Fruit fly (Drosophila melanogaster) whole organism, embryonic: ENCODE measurements around the gene Wdr33.
A peak's percentile ranks its signal among the peaks of the same experiment; 100 is the strongest.

Experiments used
- ATbp ChIP-seq: fragments of 200-800 bp; sonication (Bioruptor generic); optimal IDR thresholded peaks from 2 replicates; lab custom pipeline; 2017; ENCODE audit warnings: missing biosample characterization, mild to moderate bottlenecking, missing genetic modification characterization, missing genetic modification reagents
- BEAF-32 ChIP-seq: fragments of 200-800 bp; sonication (Bioruptor generic); optimal IDR thresholded peaks from 3 replicates; lab custom pipeline; 2017; ENCODE audit warnings: missing biosample characterization, missing genetic modification characterization, mild to moderate bottlenecking, moderate library complexity, missing genetic modification reagents
- CG10431 ChIP-seq: fragments of 200-800 bp; sonication (Bioruptor generic); optimal IDR thresholded peaks from 3 replicates; lab custom pipeline; 2018; ENCODE audit warnings: missing biosample characterization, mild to moderate bottlenecking, missing genetic modification characterization
- CG11723 ChIP-seq: fragments of 200-800 bp; sonication (Bioruptor generic); optimal IDR thresholded peaks from 2 replicates; lab custom pipeline; 2017; ENCODE audit warnings: missing biosample characterization, mild to moderate bottlenecking, missing genetic modification characterization
- CG14965 ChIP-seq: fragments of 200-800 bp; sonication (Bioruptor generic); optimal IDR thresholded peaks from 2 replicates; lab custom pipeline; 2016; ENCODE audit warnings: missing biosample characterization, missing genetic modification characterization, borderline replicate concordance
- CG1602 ChIP-seq: fragments of 200-800 bp; sonication (Bioruptor generic); optimal IDR thresholded peaks from 3 replicates; lab custom pipeline; 2016; ENCODE audit warnings: missing biosample characterization, missing genetic modification characterization
- CG17361 ChIP-seq: fragments of 200-800 bp; sonication (Bioruptor generic); IDR thresholded peaks from 3 replicates; pipeline ENCODE4 v1.3.6; 2022; ENCODE audit warnings: missing biosample characterization, missing genetic modification characterization
- CG17829 ChIP-seq: fragments of 200-800 bp; optimal IDR thresholded peaks from 2 replicates; lab custom pipeline; 2019; ENCODE audit warnings: missing biosample characterization, mild to moderate bottlenecking, missing genetic modification characterization, moderate library complexity
- CG18764 ChIP-seq: fragments of 200-800 bp; sonication (Bioruptor generic); optimal IDR thresholded peaks from 3 replicates; lab custom pipeline; 2016; ENCODE audit warnings: missing biosample characterization, missing genetic modification characterization
- CG2875 ChIP-seq: fragments of 200-800 bp; sonication (Bioruptor generic); optimal IDR thresholded peaks from 2 replicates; lab custom pipeline; 2017; ENCODE audit warnings: missing biosample characterization, mild to moderate bottlenecking, missing genetic modification characterization, missing genetic modification reagents
- CG32532 ChIP-seq: fragments of 200-800 bp; sonication (Bioruptor generic); IDR thresholded peaks from 2 replicates; pipeline ENCODE4 v1.3.6; 2022; ENCODE audit warnings: missing biosample characterization, missing genetic modification characterization
- CG3838 ChIP-seq: fragments of 200-800 bp; sonication (Bioruptor generic); optimal IDR thresholded peaks from 3 replicates; lab custom pipeline; 2016; ENCODE audit warnings: missing biosample characterization, missing genetic modification characterization
- CG4328 ChIP-seq: fragments of 200-800 bp; sonication (Bioruptor generic); optimal IDR thresholded peaks from 3 replicates; lab custom pipeline; 2017; ENCODE audit warnings: missing biosample characterization, missing genetic modification reagents, missing genetic modification characterization
- CG7357 ChIP-seq: fragments of 200-800 bp; sonication (Bioruptor generic); IDR thresholded peaks from 3 replicates; pipeline ENCODE4 v1.3.6; 2022; ENCODE audit warnings: missing biosample characterization, missing genetic modification characterization
- CG7556 ChIP-seq: fragments of 200-800 bp; sonication (Bioruptor generic); optimal IDR thresholded peaks from 2 replicates; lab custom pipeline; 2017; ENCODE audit warnings: missing biosample characterization, mild to moderate bottlenecking, missing genetic modification characterization
- CG8478 ChIP-seq: fragments of >200 bp; optimal IDR thresholded peaks from 2 replicates; lab custom pipeline; 2018
- CG8765 ChIP-seq: fragments of 200-800 bp; sonication (Bioruptor generic); IDR thresholded peaks from 2 replicates; pipeline ENCODE4 v1.3.6; 2022; ENCODE audit warnings: missing biosample characterization, missing genetic modification characterization
- CG8944 ChIP-seq: fragments of 200-800 bp; sonication (Bioruptor generic); optimal IDR thresholded peaks from 3 replicates; lab custom pipeline; 2016; ENCODE audit warnings: missing biosample characterization, missing genetic modification characterization
- CG9817 ChIP-seq: fragments of 200-800 bp; sonication (Bioruptor generic); optimal IDR thresholded peaks from 2 replicates; lab custom pipeline; 2018; ENCODE audit warnings: missing biosample characterization, mild to moderate bottlenecking, missing genetic modification characterization, moderate library complexity
- CTCF ChIP-seq: fragments of 200-800 bp; sonication (Bioruptor generic); optimal IDR thresholded peaks from 2 replicates; lab custom pipeline; 2017; ENCODE audit warnings: missing biosample characterization, mild to moderate bottlenecking, missing genetic modification characterization, moderate library complexity
- Dad ChIP-seq: fragments of 200-800 bp; sonication (Bioruptor generic); optimal IDR thresholded peaks from 3 replicates; lab custom pipeline; 2016; ENCODE audit warnings: missing biosample characterization, missing genetic modification characterization
- E2f1 ChIP-seq: fragments of 200-800 bp; sonication (Bioruptor generic); IDR thresholded peaks from 2 replicates; pipeline ENCODE4 v1.3.6; 2022; ENCODE audit warnings: missing biosample characterization, missing genetic modification characterization
- Eip74EF ChIP-seq, 2 experiments: fragments of 200-800 bp in 1 of 2; fragments of >200 bp in 1 of 2; sonication (Bioruptor generic) in 1 of 2; optimal IDR thresholded peaks; 2 replicates each; lab custom pipeline; 2017 to 2019; ENCODE audit warnings: missing biosample characterization in 2 of 2, missing genetic modification characterization in 2 of 2, mild to moderate bottlenecking in 1 of 2, moderate library complexity in 1 of 2
- Ets65A ChIP-seq: fragments of 200-800 bp; sonication (Bioruptor generic); peaks from one replicate; lab custom pipeline; 2016; ENCODE audit warnings: missing biosample characterization, missing genetic modification characterization
- Fer2 ChIP-seq: fragments of 200-800 bp; sonication (Bioruptor generic); optimal IDR thresholded peaks from 2 replicates; lab custom pipeline; 2018; ENCODE audit warnings: missing biosample characterization, mild to moderate bottlenecking, missing genetic modification characterization, moderate library complexity
- Hr51 ChIP-seq, 2 experiments: fragments of 200-800 bp; sonication (Bioruptor generic); optimal IDR thresholded peaks; 2 replicates in 1 of 2; 3 replicates in 1 of 2; lab custom pipeline; 2016 to 2018; ENCODE audit warnings: missing biosample characterization in 2 of 2, missing genetic modification characterization in 2 of 2, mild to moderate bottlenecking in 1 of 2, moderate library complexity in 1 of 2
- MBD-R2 ChIP-seq: fragments of 200-800 bp; sonication (Bioruptor generic); IDR thresholded peaks from 2 replicates; pipeline ENCODE4 v1.3.6; 2022; ENCODE audit warnings: missing biosample characterization, missing genetic modification characterization
- MTF-1 ChIP-seq: fragments of 200-800 bp; sonication (Bioruptor generic); optimal IDR thresholded peaks from 2 replicates; lab custom pipeline; 2018; ENCODE audit warnings: missing biosample characterization, mild to moderate bottlenecking, missing genetic modification characterization, borderline replicate concordance
- Mrtf ChIP-seq: fragments of 200-800 bp; sonication (Bioruptor generic); IDR thresholded peaks from 3 replicates; pipeline ENCODE4 v1.3.6; 2022; ENCODE audit warnings: missing biosample characterization, missing genetic modification characterization
- NfI ChIP-seq: fragments of 200-800 bp; sonication (Bioruptor generic); optimal IDR thresholded peaks from 3 replicates; lab custom pipeline; 2018; ENCODE audit warnings: missing biosample characterization, mild to moderate bottlenecking, missing genetic modification characterization, moderate library complexity
- Optix ChIP-seq: fragments of 200-800 bp; sonication (Bioruptor generic); IDR thresholded peaks from 3 replicates; pipeline ENCODE4 v1.3.6; 2022; ENCODE audit warnings: missing biosample characterization, missing genetic modification characterization
- Sry-β ChIP-seq: fragments of 200-800 bp; sonication (Bioruptor generic); optimal IDR thresholded peaks from 2 replicates; lab custom pipeline; 2018; ENCODE audit warnings: missing biosample characterization, mild to moderate bottlenecking, missing genetic modification characterization, moderate library complexity
- Taf1 ChIP-seq: fragments of 200-800 bp; sonication (Bioruptor generic); IDR thresholded peaks from 2 replicates; pipeline ENCODE4 v1.3.6; 2022; ENCODE audit warnings: missing biosample characterization, missing genetic modification characterization
- Trl ChIP-seq, 3 experiments: fragments of >200 bp in 2 of 3; fragments of 200-800 bp in 1 of 3; sonication (Bioruptor generic) in 1 of 3; optimal IDR thresholded peaks; 2 replicates in 1 of 3; 3 replicates in 2 of 3; lab custom pipeline; 2016 to 2017; ENCODE audit warnings: missing biosample characterization in 1 of 3, missing genetic modification characterization in 1 of 3
- aop ChIP-seq: fragments of 200-800 bp; sonication (Bioruptor generic); IDR thresholded peaks from 2 replicates; pipeline ENCODE4 v1.3.6; 2022; ENCODE audit warnings: missing biosample characterization, missing genetic modification characterization
- bbx ChIP-seq: fragments of 200-800 bp; sonication (Bioruptor generic); IDR thresholded peaks from 2 replicates; pipeline ENCODE4 v1.3.6; 2022; ENCODE audit warnings: missing biosample characterization, missing genetic modification characterization; ENCODE audit not compliant: partially characterized antibody
- cg ChIP-seq: fragments of 200-800 bp; sonication (Bioruptor generic); optimal IDR thresholded peaks from 3 replicates; lab custom pipeline; 2019; ENCODE audit warnings: missing biosample characterization, mild to moderate bottlenecking, missing genetic modification characterization, moderate library complexity
- cwo ChIP-seq: fragments of 200-800 bp; sonication (Bioruptor generic); optimal IDR thresholded peaks from 3 replicates; lab custom pipeline; 2017; ENCODE audit warnings: missing biosample characterization, missing genetic modification characterization, mild to moderate bottlenecking, moderate library complexity, missing genetic modification reagents
- disco-r ChIP-seq: fragments of 200-800 bp; sonication (Bioruptor generic); optimal IDR thresholded peaks from 2 replicates; lab custom pipeline; 2016; ENCODE audit warnings: missing biosample characterization, missing genetic modification characterization
- ems ChIP-seq: fragments of 200-800 bp; sonication (Bioruptor generic); optimal IDR thresholded peaks from 3 replicates; lab custom pipeline; 2016; ENCODE audit warnings: missing biosample characterization, missing genetic modification characterization
- eve ChIP-seq, 2 experiments: fragments of >200 bp; optimal IDR thresholded peaks; 2 replicates each; lab custom pipeline; 2017; ENCODE audit warnings: missing biosample characterization in 2 of 2, missing genetic modification characterization in 2 of 2
- fd64A ChIP-seq: fragments of 200-800 bp; sonication (Bioruptor generic); optimal IDR thresholded peaks from 3 replicates; lab custom pipeline; 2018; ENCODE audit warnings: missing biosample characterization, mild to moderate bottlenecking, missing genetic modification characterization
- grn ChIP-seq: fragments of 200-800 bp; sonication (Bioruptor generic); optimal IDR thresholded peaks from 3 replicates; lab custom pipeline; 2017; ENCODE audit warnings: missing biosample characterization, missing genetic modification characterization
- jing ChIP-seq: fragments of 200-800 bp; sonication (Bioruptor generic); optimal IDR thresholded peaks from 2 replicates; lab custom pipeline; 2018; ENCODE audit warnings: missing biosample characterization, mild to moderate bottlenecking, missing genetic modification characterization
- kah ChIP-seq: fragments of 200-800 bp; sonication (Bioruptor generic); optimal IDR thresholded peaks from 2 replicates; lab custom pipeline; 2018; ENCODE audit warnings: missing biosample characterization, mild to moderate bottlenecking, missing genetic modification characterization
- nau ChIP-seq: fragments of 200-800 bp; sonication (Bioruptor generic); optimal IDR thresholded peaks from 3 replicates; lab custom pipeline; 2017; ENCODE audit warnings: missing biosample characterization, mild to moderate bottlenecking, missing genetic modification characterization, missing genetic modification reagents
- tna ChIP-seq: fragments of 200-800 bp; sonication (Bioruptor generic); IDR thresholded peaks from 2 replicates; pipeline ENCODE4 v1.3.6; 2022; ENCODE audit warnings: missing biosample characterization, missing genetic modification characterization; ENCODE audit not compliant: partially characterized antibody
- trh ChIP-seq: fragments of 200-800 bp; sonication (Bioruptor generic); optimal IDR thresholded peaks from 2 replicates; lab custom pipeline; 2016; ENCODE audit warnings: missing biosample characterization, missing genetic modification characterization
- zen2 ChIP-seq: fragments of 200-800 bp; sonication (Bioruptor generic); IDR thresholded peaks from 3 replicates; pipeline ENCODE4 v1.3.6; 2022; ENCODE audit warnings: missing biosample characterization, missing genetic modification characterization; ENCODE audit not compliant: partially characterized antibody

Wdr33 gene

dm6 chr3R:5686049-5686757, 25.8 kb downstream of the Wdr33 start:
- peak; percentile 34 for TF ChIP-seq CG8944 (GFP tag; lab: Kevin White, UChicago)
- TF ChIP-seq Optix, result 0 out of 3 replicates have a peak, but pooled peaks have one; percentile 32
- TF ChIP-seq CG1602 (GFP tag; lab: Kevin White, UChicago), result peak; percentile 18
- peak; percentile 2 for TF ChIP-seq Fer2 (tag; lab: Kevin White, UChicago)
- peak; percentile 23 for TF ChIP-seq CG17829 (tag; lab: Kevin White, UChicago)
- TF ChIP-seq CG4328 (GFP tag; lab: Kevin White, UChicago), result no peak
- TF ChIP-seq aop (GFP tag; lab: Robert Waterston, UW), result no peak
- TF ChIP-seq ATbp (GFP tag; lab: Kevin White, UChicago), result peak; percentile 52
- no peak for TF ChIP-seq Dad (GFP tag; lab: Kevin White, UChicago)
- TF ChIP-seq Mrtf (GFP tag; lab: Robert Waterston, UW), result peak; percentile 37; the same call in 1 of the 3 replicates
- no peak for TF ChIP-seq grn (GFP tag; lab: Kevin White, UChicago)
- TF ChIP-seq trh (GFP tag; lab: Kevin White, UChicago), result no peak
- TF ChIP-seq CG3838 (GFP tag; lab: Kevin White, UChicago), result no peak
- TF ChIP-seq fd64A, result no peak
- TF ChIP-seq CTCF, result no peak
- TF ChIP-seq MBD-R2, result peak; percentile 11; the same call in 1 of the 2 replicates
- TF ChIP-seq CG2875 (GFP tag; lab: Kevin White, UChicago), result no peak
- no peak for TF ChIP-seq Sry-β (GFP tag; lab: Kevin White, UChicago)
- TF ChIP-seq Taf1 (GFP tag; lab: Robert Waterston, UW), result no peak
- no peak for TF ChIP-seq CG8765
- no peak for TF ChIP-seq CG11723 (GFP tag; lab: Kevin White, UChicago)
- peak; percentile 40; the same call in 1 of the 2 replicates for TF ChIP-seq E2f1 (GFP tag; lab: Robert Waterston, UW)
- no peak for TF ChIP-seq bbx
- no peak for TF ChIP-seq eve (GFP tag; optimal IDR thresholded peaks at IDR 0.05; lab: Kevin White, UChicago)
- no peak for TF ChIP-seq CG14965 (GFP tag; lab: Kevin White, UChicago)
- no peak for TF ChIP-seq kah (GFP tag; lab: Kevin White, UChicago)
- no peak for TF ChIP-seq disco-r (GFP tag; lab: Kevin White, UChicago)
- TF ChIP-seq zen2, result no peak
- no peak for TF ChIP-seq CG8478 (lab: Kevin White, UChicago)
- no peak for TF ChIP-seq CG18764 (GFP tag; lab: Kevin White, UChicago)
- TF ChIP-seq CG10431 (GFP tag; lab: Kevin White, UChicago), result no peak
- TF ChIP-seq Hr51 (GFP tag; optimal IDR thresholded peaks at IDR 0.05; lab: Kevin White, UChicago), result peak in 1 of 2 experiments; percentile 62
- TF ChIP-seq ems (GFP tag; lab: Kevin White, UChicago), result peak; percentile 9
- peak; percentile 42; the same call in 1 of the 3 replicates for TF ChIP-seq CG17361
- TF ChIP-seq CG7556, result peak; percentile 57
- TF ChIP-seq cwo (GFP tag; lab: Kevin White, UChicago), result peak; percentile 61
- peak; percentile 55 for TF ChIP-seq CG9817 (tag; lab: Kevin White, UChicago)
- no peak for TF ChIP-seq jing
- TF ChIP-seq Ets65A, result peak; percentile 36
- no peak for TF ChIP-seq nau (GFP tag; lab: Kevin White, UChicago)
- no peak for TF ChIP-seq BEAF-32
- TF ChIP-seq CG7357 (GFP tag; lab: Robert Waterston, UW), result no peak
- no peak for TF ChIP-seq tna (GFP tag; lab: Robert Waterston, UW)
- TF ChIP-seq Trl (optimal IDR thresholded peaks at IDR 0.05; lab: Kevin White, UChicago), result no peak
- TF ChIP-seq Trl (GFP tag; optimal IDR thresholded peaks at IDR 0.05; lab: Kevin White, UChicago), result no peak
- TF ChIP-seq cg (GFP tag; lab: Kevin White, UChicago), result peak; percentile 60
- peak; percentile 24; the same call in 1 of the 2 replicates for TF ChIP-seq CG32532
- TF ChIP-seq Eip74EF (GFP tag; optimal IDR thresholded peaks at IDR 0.05; lab: Kevin White, UChicago), result no peak
- TF ChIP-seq MTF-1, result no peak
- TF ChIP-seq NfI (GFP tag; lab: Kevin White, UChicago), result peak; percentile 53
